Worm (Caenorhabditis elegans) whole organism, L4 larva: ENCODE data around the gene PDB1.1.

Experiments used
- D1046.2 ChIP-seq: fragments of 200-800 bp; sonication (Bioruptor generic); IDR thresholded peaks from 2 replicates; pipeline ENCODE4 v1.3.6; 2022; ENCODE audit warnings: missing genetic modification characterization, missing compliant biosample characterization
- F10B5.3 ChIP-seq: sonication (generic microtip); optimal IDR thresholded peaks from 2 replicates; lab custom pipeline; 2016; ENCODE audit warnings: mild to moderate bottlenecking, missing genetic modification characterization, missing compliant biosample characterization
- R02D3.7 ChIP-seq: fragments of 150-350 bp; sonication (generic microtip); optimal IDR thresholded peaks from 3 replicates; lab custom pipeline; 2014; ENCODE audit warnings: missing biosample characterization, missing genetic modification characterization
- T20F7.1 ChIP-seq: fragments of 200-800 bp; sonication (Bioruptor generic); optimal IDR thresholded peaks from 2 replicates; lab custom pipeline; 2018; ENCODE audit warnings: mild to moderate bottlenecking, missing genetic modification characterization, missing compliant biosample characterization
- Y48G9A.11 ChIP-seq: fragments of 200-800 bp; sonication (Bioruptor generic); IDR thresholded peaks from 2 replicates; pipeline ENCODE4 v1.3.6; 2022; ENCODE audit warnings: missing genetic modification reagents, missing genetic modification characterization, missing compliant biosample characterization
- aha-1 ChIP-seq: fragments of 150-350 bp; peaks from one replicate; lab custom pipeline; 2014; ENCODE audit warnings: missing biosample characterization, missing genetic modification characterization
- aly-2 ChIP-seq: sonication (generic microtip); optimal IDR thresholded peaks from 2 replicates; lab custom pipeline; 2018; ENCODE audit warnings: missing biosample characterization, missing genetic modification characterization
- ceh-20 ChIP-seq: fragments of 200-800 bp; sonication (Bioruptor generic); IDR thresholded peaks from 2 replicates; pipeline ENCODE4 v1.3.6; 2022; ENCODE audit warnings: missing genetic modification reagents, missing genetic modification characterization, missing compliant biosample characterization
- ceh-82 ChIP-seq: sonication (generic microtip); optimal IDR thresholded peaks from 2 replicates; lab custom pipeline; 2017; ENCODE audit warnings: missing biosample characterization, missing genetic modification characterization
- daf-16 ChIP-seq, 3 experiments: sonication (generic microtip); optimal IDR thresholded peaks; 2 replicates each; lab custom pipeline; 2016 to 2017; ENCODE audit warnings: missing genetic modification characterization in 3 of 3, missing genetic modification reagents in 3 of 3, mild to moderate bottlenecking in 2 of 3, missing compliant biosample characterization in 2 of 3, missing biosample characterization in 1 of 3, moderate library complexity in 1 of 3
- dmd-6 ChIP-seq: fragments of 200-800 bp; sonication (Bioruptor generic); IDR thresholded peaks from 2 replicates; pipeline ENCODE4 v1.3.6; 2022; ENCODE audit warnings: missing genetic modification reagents, missing genetic modification characterization, missing compliant biosample characterization
- dve-1 ChIP-seq: sonication (generic microtip); optimal IDR thresholded peaks from 2 replicates; lab custom pipeline; 2017; ENCODE audit warnings: antibody characterized with exemption, mild to moderate bottlenecking, missing genetic modification characterization, missing compliant biosample characterization; ENCODE audit not compliant: insufficient read depth
- hlh-11 ChIP-seq: fragments of 200-800 bp; sonication (Bioruptor generic); optimal IDR thresholded peaks from 2 replicates; lab custom pipeline; 2018; ENCODE audit warnings: mild to moderate bottlenecking, missing genetic modification characterization, missing compliant biosample characterization
- hlh-30 ChIP-seq: sonication (generic microtip); optimal IDR thresholded peaks from 2 replicates; lab custom pipeline; 2017; ENCODE audit warnings: antibody characterized with exemption, mild to moderate bottlenecking, missing genetic modification characterization, missing compliant biosample characterization; ENCODE audit not compliant: insufficient read depth
- hmg-1.1 ChIP-seq: fragments of 200-800 bp; sonication (Bioruptor generic); IDR thresholded peaks from 2 replicates; pipeline ENCODE4 v1.3.6; 2022; ENCODE audit warnings: missing genetic modification reagents, missing genetic modification characterization, missing compliant biosample characterization
- lin-29 ChIP-seq: fragments of 200-800 bp; sonication (Bioruptor generic); IDR thresholded peaks from 2 replicates; pipeline ENCODE4 v1.3.6; 2022; ENCODE audit warnings: missing genetic modification reagents, missing genetic modification characterization, missing compliant biosample characterization
- lir-3 ChIP-seq: sonication (generic microtip); optimal IDR thresholded peaks from 2 replicates; lab custom pipeline; 2016; ENCODE audit warnings: mild to moderate bottlenecking, missing genetic modification characterization, missing compliant biosample characterization
- lsy-2 ChIP-seq, 2 experiments: fragments of 150-350 bp in 1 of 2; sonication (generic microtip) in 1 of 2; optimal IDR thresholded peaks; 2 replicates each; lab custom pipeline; 2014 to 2017; ENCODE audit warnings: missing biosample characterization in 2 of 2, missing genetic modification characterization in 2 of 2
- madf-5 ChIP-seq, 2 experiments: fragments of 200-800 bp; sonication (Bioruptor generic); IDR thresholded peaks; 2 replicates each; pipeline ENCODE4 v1.3.6; 2022; ENCODE audit warnings: missing compliant biosample characterization in 2 of 2, missing genetic modification characterization in 2 of 2
- mdl-1 ChIP-seq, 2 experiments: fragments of 150-350 bp in 1 of 2; sonication (generic microtip) in 1 of 2; optimal IDR thresholded peaks; 2 replicates each; lab custom pipeline; 2014 to 2017; ENCODE audit warnings: missing biosample characterization in 2 of 2, missing genetic modification characterization in 2 of 2
- mdt-29 ChIP-seq: fragments of 200-800 bp; sonication (Bioruptor generic); IDR thresholded peaks from 2 replicates; pipeline ENCODE4 v1.3.6; 2022; ENCODE audit warnings: missing genetic modification reagents, missing genetic modification characterization, missing compliant biosample characterization
- mep-1 ChIP-seq: fragments of 150-350 bp; sonication (generic microtip); optimal IDR thresholded peaks from 3 replicates; lab custom pipeline; 2014; ENCODE audit warnings: missing biosample characterization, missing genetic modification characterization
- mxl-2 ChIP-seq: fragments of 200-800 bp; sonication (Bioruptor generic); conservative IDR thresholded peaks from 2 replicates; pipeline ENCODE4 v1.3.6; 2022; ENCODE audit warnings: missing genetic modification reagents, missing genetic modification characterization, missing compliant biosample characterization
- mxl-3 ChIP-seq: fragments of 200-800 bp; sonication (Bioruptor generic); optimal IDR thresholded peaks from 2 replicates; lab custom pipeline; 2018; ENCODE audit warnings: mild to moderate bottlenecking, missing genetic modification characterization, missing compliant biosample characterization
- nhr-102 ChIP-seq: sonication (generic microtip); optimal IDR thresholded peaks from 2 replicates; lab custom pipeline; 2016; ENCODE audit warnings: mild to moderate bottlenecking, missing genetic modification characterization, moderate library complexity, missing compliant biosample characterization
- nhr-25 ChIP-seq: sonication (generic microtip); optimal IDR thresholded peaks from 2 replicates; lab custom pipeline; 2017; ENCODE audit warnings: missing genetic modification characterization, mild to moderate bottlenecking, missing compliant biosample characterization, antibody characterized with exemption, moderate library complexity, borderline replicate concordance; ENCODE audit not compliant: insufficient read depth
- nhr-28 ChIP-seq: fragments of 150-350 bp; optimal IDR thresholded peaks from 2 replicates; lab custom pipeline; 2014; ENCODE audit warnings: missing biosample characterization, missing genetic modification characterization
- pha-4 ChIP-seq, 2 experiments: fragments of 150-350 bp in 1 of 2; fragments of 200-800 bp in 1 of 2; sonication (Bioruptor generic) in 1 of 2; IDR thresholded peaks in 1 of 2; optimal IDR thresholded peaks in 1 of 2; 2 replicates each; pipeline versions ENCODE4 v1.3.6 to Lab custom; 2014 to 2022; ENCODE audit warnings: missing genetic modification characterization in 2 of 2, missing genetic modification reagents in 2 of 2, missing biosample characterization in 1 of 2, missing compliant biosample characterization in 1 of 2
- php-3 ChIP-seq: fragments of 200-800 bp; sonication (Bioruptor generic); IDR thresholded peaks from 2 replicates; pipeline ENCODE4 v1.3.6; 2022; ENCODE audit warnings: missing genetic modification reagents, missing genetic modification characterization, missing compliant biosample characterization
- pqm-1 ChIP-seq: sonication (generic microtip); optimal IDR thresholded peaks from 2 replicates; lab custom pipeline; 2017; ENCODE audit warnings: missing biosample characterization, missing genetic modification characterization
- set-16 ChIP-seq: fragments of 200-800 bp; sonication (Bioruptor generic); IDR thresholded peaks from 2 replicates; pipeline ENCODE4 v1.3.6; 2022; ENCODE audit warnings: missing genetic modification reagents, missing genetic modification characterization, missing compliant biosample characterization
- spr-3 ChIP-seq: fragments of 200-800 bp; sonication (Bioruptor generic); optimal IDR thresholded peaks from 2 replicates; lab custom pipeline; 2018; ENCODE audit warnings: mild to moderate bottlenecking, missing genetic modification characterization, missing compliant biosample characterization
- tra-1 ChIP-seq: fragments of 200-800 bp; sonication (Bioruptor generic); IDR thresholded peaks from 2 replicates; pipeline ENCODE4 v1.3.6; 2022; ENCODE audit warnings: missing genetic modification reagents, missing genetic modification characterization, missing compliant biosample characterization
- unc-62 ChIP-seq, 3 experiments: fragments of 150-350 bp in 1 of 3; sonication (generic microtip); optimal IDR thresholded peaks in 2 of 3; peaks in 1 of 3; 1 replicate in 1 of 3; 2 replicates in 2 of 3; lab custom pipeline; 2014 to 2017; ENCODE audit warnings: missing biosample characterization in 3 of 3, missing genetic modification characterization in 3 of 3, missing genetic modification reagents in 3 of 3, missing genotype in 1 of 3
- zfp-3 ChIP-seq: fragments of 200-800 bp; sonication (Bioruptor generic); conservative IDR thresholded peaks from 2 replicates; pipeline ENCODE4 v1.3.6; 2022; ENCODE audit warnings: missing genetic modification reagents, missing genetic modification characterization, missing compliant biosample characterization
- zip-2 ChIP-seq: fragments of 150-350 bp; optimal IDR thresholded peaks from 2 replicates; lab custom pipeline; 2014; ENCODE audit warnings: missing biosample characterization, missing genetic modification characterization
- ztf-11 ChIP-seq: fragments of 150-350 bp; optimal IDR thresholded peaks from 2 replicates; lab custom pipeline; 2014; ENCODE audit warnings: missing biosample characterization, missing genetic modification characterization
- ztf-7 ChIP-seq: fragments of 150-350 bp; optimal IDR thresholded peaks from 2 replicates; lab custom pipeline; 2014; ENCODE audit warnings: missing biosample characterization, missing genetic modification characterization

The PDB1.1 gene

ce11 chrX:7583930-7584329, 25.0 kb upstream of the PDB1.1 start:
- no peak for TF ChIP-seq aly-2 (tag; lab: Kevin White, UChicago)
- TF ChIP-seq unc-62 (GFP tag; optimal IDR thresholded peaks at IDR 0.05 in 1 of 2; lab: Kevin White, UChicago), result peak in 1 of 2 experiments; percentile 95
- no peak for TF ChIP-seq unc-62 (tag; optimal IDR thresholded peaks at IDR 0.05; lab: Kevin White, UChicago)
- TF ChIP-seq lir-3, result no peak

ce11 chrX:7582223-7582622, 23.3 kb upstream of the PDB1.1 start:
- TF ChIP-seq ceh-82 (tag; lab: Kevin White, UChicago), result no peak
- no peak for TF ChIP-seq nhr-25
- no peak for TF ChIP-seq Y48G9A.11
- TF ChIP-seq T20F7.1 (GFP tag; lab: Kevin White, UChicago), result no peak
- TF ChIP-seq D1046.2 (GFP tag; lab: Robert Waterston, UW), result no peak
- TF ChIP-seq zip-2 (tag; lab: Kevin White, UChicago), result no peak
- TF ChIP-seq daf-16 (GFP tag; optimal IDR thresholded peaks at IDR 0.05; lab: Kevin White, UChicago), result no peak
- TF ChIP-seq daf-16 (tag; optimal IDR thresholded peaks at IDR 0.05; lab: Kevin White, UChicago), result no peak
- peak in 1 of 2 experiments; percentile 91 for TF ChIP-seq unc-62 (GFP tag; optimal IDR thresholded peaks at IDR 0.05 in 1 of 2; lab: Kevin White, UChicago)
- no peak for TF ChIP-seq unc-62 (tag; optimal IDR thresholded peaks at IDR 0.05; lab: Kevin White, UChicago)
- TF ChIP-seq, all 104 proteins: peak for 1

ce11 chrX:7578308-7578707, 19.4 kb upstream of the PDB1.1 start:
- TF ChIP-seq mxl-3 (peak; percentile 69), F10B5.3 (tag; lab: Kevin White, UChicago) (no peak), madf-5 (GFP tag; IDR thresholded peaks at IDR 0.05; lab: Robert Waterston, UW) (no peak), php-3 (GFP tag; lab: Robert Waterston, UW) (0 out of 2 replicates have a peak, but pooled peaks have one; percentile 49), pha-4 (GFP tag; IDR thresholded peaks at IDR 0.05; lab: Robert Waterston, UW) (peak; percentile 48; the same call in 1 of the 2 replicates), pha-4 (tag; optimal IDR thresholded peaks at IDR 0.05; lab: Kevin White, UChicago) (no peak), spr-3 (no peak), hmg-1.1 (GFP tag; lab: Robert Waterston, UW) (0 out of 2 replicates have a peak, but pooled peaks have one; percentile 12), dve-1 (tag; lab: Kevin White, UChicago) (peak; percentile 45), zfp-3 (GFP tag; lab: Robert Waterston, UW) (peak; percentile 58; the same call in 1 of the 2 replicates), nhr-28 (tag; lab: Kevin White, UChicago) (peak; percentile 85), nhr-102 (tag; lab: Kevin White, UChicago) (no peak), mdt-29 (GFP tag; lab: Robert Waterston, UW) (peak; percentile 73), pqm-1 (peak; percentile 88), ceh-20 (GFP tag; lab: Robert Waterston, UW) (no peak), ztf-11 (tag; lab: Kevin White, UChicago) (no peak), hlh-11 (tag; lab: Kevin White, UChicago) (peak; percentile 75), ztf-7 (tag; lab: Kevin White, UChicago) (no peak), tra-1 (GFP tag; lab: Robert Waterston, UW) (peak; percentile 81), mep-1 (tag; lab: Kevin White, UChicago) (peak; percentile 32), hlh-30 (tag; lab: Kevin White, UChicago) (peak; percentile 47), dmd-6 (peak; percentile 96), unc-62 (GFP tag; optimal IDR thresholded peaks at IDR 0.05 in 1 of 2; lab: Kevin White, UChicago) (no peak), unc-62 (tag; optimal IDR thresholded peaks at IDR 0.05; lab: Kevin White, UChicago) (no peak), lin-29 (GFP tag; lab: Robert Waterston, UW) (no peak), mxl-2 (no peak), daf-16 (GFP tag; optimal IDR thresholded peaks at IDR 0.05; lab: Kevin White, UChicago) (no peak), daf-16 (tag; optimal IDR thresholded peaks at IDR 0.05; lab: Kevin White, UChicago) (peak; percentile 57), set-16 (GFP tag; lab: Robert Waterston, UW) (no peak), R02D3.7 (no peak), aha-1 (tag; lab: Kevin White, UChicago) (peak; percentile 94), lsy-2 (tag; optimal IDR thresholded peaks at IDR 0.05; lab: Kevin White, UChicago) (peak in 1 of 2 experiments; percentile 30), mdl-1 (tag; optimal IDR thresholded peaks at IDR 0.05; lab: Kevin White, UChicago) (peak in 1 of 2 experiments; percentile 83)
